Worm (Caenorhabditis elegans) whole organism, L3 larva: Measurements from ENCODE around the gene F40F8.1.

ENCODE experiments used
- elt-2 ChIP-seq: sonication (generic microtip); optimal IDR thresholded peaks from 2 replicates; lab custom pipeline; 2016; ENCODE audit warnings: missing genetic modification reagents, mild to moderate bottlenecking, missing genetic modification characterization, missing compliant biosample characterization
- elt-3 ChIP-seq, 3 experiments: fragments of 150-350 bp in 1 of 3; sonication (generic microtip) in 2 of 3; optimal IDR thresholded peaks; 2 replicates in 2 of 3; 4 replicates in 1 of 3; lab custom pipeline; 2014 to 2017; ENCODE audit warnings: missing biosample characterization in 3 of 3, missing genetic modification characterization in 3 of 3
- fos-1 ChIP-seq: fragments of 150-350 bp; optimal IDR thresholded peaks from 2 replicates; lab custom pipeline; 2014; ENCODE audit warnings: missing biosample characterization, missing genetic modification characterization
- lin-39 ChIP-seq: fragments of 150-350 bp; optimal IDR thresholded peaks from 2 replicates; lab custom pipeline; 2018; ENCODE audit warnings: missing biosample characterization, missing genetic modification reagents, missing genetic modification characterization
- lsy-12 ChIP-seq: sonication (generic microtip); optimal IDR thresholded peaks from 2 replicates; lab custom pipeline; 2016; ENCODE audit warnings: mild to moderate bottlenecking, missing genetic modification characterization, missing compliant biosample characterization
- nhr-25 ChIP-seq: sonication (generic microtip); optimal IDR thresholded peaks from 2 replicates; lab custom pipeline; 2017; ENCODE audit warnings: missing biosample characterization, missing genetic modification characterization
- nhr-43 ChIP-seq: sonication (generic microtip); optimal IDR thresholded peaks from 2 replicates; lab custom pipeline; 2016; ENCODE audit warnings: mild to moderate bottlenecking, missing genetic modification characterization, missing compliant biosample characterization; ENCODE audit not compliant: poor library complexity, severe bottlenecking
- nhr-76 ChIP-seq: fragments of 150-350 bp; sonication (generic microtip); optimal IDR thresholded peaks from 5 replicates; lab custom pipeline; 2014; ENCODE audit warnings: missing biosample characterization, missing genetic modification characterization
- unc-62 ChIP-seq: fragments of 150-350 bp; sonication (generic microtip); optimal IDR thresholded peaks from 4 replicates; lab custom pipeline; 2014; ENCODE audit warnings: missing biosample characterization, missing genetic modification reagents, missing genetic modification characterization
- zag-1 ChIP-seq: fragments of 150-350 bp; optimal IDR thresholded peaks from 2 replicates; lab custom pipeline; 2014; ENCODE audit warnings: missing biosample characterization, missing genetic modification characterization
- ztf-11 ChIP-seq: fragments of 150-350 bp; optimal IDR thresholded peaks from 2 replicates; lab custom pipeline; 2014; ENCODE audit warnings: missing biosample characterization, missing genetic modification characterization

- no peak for TF ChIP-seq elt-2 (tag; lab: Kevin White, UChicago)
- no peak for TF ChIP-seq nhr-76 (tag; lab: Kevin White, UChicago)
- no peak for TF ChIP-seq zag-1 (tag; lab: Kevin White, UChicago)
- TF ChIP-seq fos-1 (tag; lab: Kevin White, UChicago) = no peak
- no peak for TF ChIP-seq unc-62
- TF ChIP-seq elt-3 (tag; optimal IDR thresholded peaks at IDR 0.05; lab: Kevin White, UChicago) = no peak
- TF ChIP-seq lsy-12 = no peak
- no peak for TF ChIP-seq nhr-43 (tag; lab: Kevin White, UChicago)
- TF ChIP-seq nhr-25 (tag; lab: Kevin White, UChicago) = no peak
- TF ChIP-seq lin-39 (tag; lab: Kevin White, UChicago) = no peak
- TF ChIP-seq ztf-11 (tag; lab: Kevin White, UChicago) = no peak
Measured at ce11 chrII:11112419-11112818, 15.0 kb upstream of the F40F8.1 start, which contains the start of gene mat-2.
